Worm (Caenorhabditis elegans): ENCODE results near the gene rig-4.

DNA sequence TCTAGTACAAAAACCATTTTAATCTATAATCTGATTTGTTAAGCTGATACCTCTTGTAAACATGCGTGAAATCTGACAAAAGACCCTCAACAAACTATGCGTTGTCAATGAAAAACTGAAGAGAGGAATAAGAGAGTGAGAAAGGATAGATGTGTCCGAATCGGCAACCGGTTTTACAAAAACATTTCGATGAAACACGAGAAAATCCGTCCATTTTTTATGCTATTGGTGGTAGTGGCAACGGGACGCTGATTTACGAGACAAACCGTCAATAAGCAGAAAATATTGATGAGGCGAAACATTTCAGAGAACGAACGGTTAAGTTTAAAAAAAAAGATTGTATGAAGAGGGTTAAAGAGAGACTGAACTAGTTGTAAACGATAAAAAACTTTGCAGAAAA lies 38.1 kb upstream of the rig-4 start:
- TF ChIP-seq pha-4 (tag; optimal IDR thresholded peaks at IDR 0.05) (no peak), hlh-15 (tag; optimal IDR thresholded peaks at IDR 0.05) (no peak)

Data from whole organism, late embryonic.